Fruit fly (Drosophila melanogaster): ENCODE measurements around the gene CG17199.

DNA sequence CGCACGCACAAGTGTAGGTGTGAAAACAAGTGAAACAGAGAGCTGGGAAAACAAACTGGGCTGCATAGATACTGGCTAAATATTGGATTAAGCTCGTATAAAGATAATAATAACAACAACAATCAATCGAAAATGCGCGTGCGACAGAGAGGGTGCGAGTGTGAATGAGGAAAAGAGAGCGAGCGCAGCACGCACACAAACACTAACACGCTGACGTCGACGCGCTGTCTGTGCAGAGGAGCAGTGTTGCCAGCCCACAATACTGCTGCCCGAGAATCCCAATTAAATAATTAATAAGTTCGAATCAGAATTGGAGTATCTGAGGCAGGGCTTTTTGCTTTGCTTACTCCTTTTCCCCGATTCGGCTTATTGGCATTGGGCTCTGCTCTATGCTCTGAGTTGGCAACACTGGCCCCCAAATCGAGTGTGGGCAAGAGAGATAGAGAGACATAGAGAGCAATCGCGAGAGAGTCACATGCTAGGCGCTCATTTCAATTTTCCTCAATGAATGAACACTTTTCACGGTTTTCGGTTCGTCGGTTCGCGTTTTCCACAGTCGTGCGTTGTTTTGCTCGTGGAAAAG lies 43.5 kb upstream of the CG17199 start:
- TF ChIP-seq CG8159 (tag; optimal IDR thresholded peaks at IDR 0.05) (peak; percentile 55), Snoo (tag; optimal IDR thresholded peaks at IDR 0.05) (peak; percentile 65), CG15710 (tag; optimal IDR thresholded peaks at IDR 0.05) (peak; percentile 63), EcR (GFP tag; optimal IDR thresholded peaks at IDR 0.05) (no peak), CG9948 (tag; optimal IDR thresholded peaks at IDR 0.05) (peak; percentile 56)
